Worm (Caenorhabditis elegans): ENCODE data around the gene B0272.3.
A peak's percentile ranks its signal among the peaks of the same experiment; 100 is the strongest.
"Not testable (repeated sequence)": the region's sequence is repeated elsewhere in the genome, so short reads cannot be mapped to it uniquely, and the experiment has no call there.

Gene B0272.3

DNA sequence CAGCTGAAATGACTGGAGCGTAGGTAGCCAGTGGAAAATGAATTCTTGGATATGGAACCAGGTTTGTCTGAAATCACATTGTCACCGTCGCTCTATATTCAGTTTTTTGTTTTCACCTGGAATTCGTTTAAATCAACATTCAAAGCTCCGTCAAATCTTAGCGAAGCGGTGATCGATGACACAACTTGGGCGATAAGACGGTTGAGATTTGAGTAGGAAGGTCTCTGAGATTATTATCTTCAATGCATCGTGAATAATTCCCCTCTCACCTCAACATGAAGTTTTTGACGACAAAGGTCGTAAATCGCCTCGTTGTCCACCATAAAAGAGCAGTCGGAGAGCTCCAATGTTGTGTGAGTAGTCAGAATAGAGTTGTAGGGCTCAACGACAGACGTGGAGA, 25.3 kb downstream of the B0272.3 start:
- TF ChIP-seq pha-4 (tag; optimal IDR thresholded peaks at IDR 0.05) (no peak), mab-5 (tag; optimal IDR thresholded peaks at IDR 0.05) (no peak), nhr-237 (tag; optimal IDR thresholded peaks at IDR 0.05) (no peak), drap-1 (GFP tag; optimal IDR thresholded peaks at IDR 0.05) (no peak), lsy-2 (tag; optimal IDR thresholded peaks at IDR 0.05) (no peak), hlh-1 (tag; optimal IDR thresholded peaks at IDR 0.05) (no peak), bed-3 (GFP tag; optimal IDR thresholded peaks at IDR 0.05) (no peak), zip-8 (tag; optimal IDR thresholded peaks at IDR 0.05) (no peak)

DNA sequence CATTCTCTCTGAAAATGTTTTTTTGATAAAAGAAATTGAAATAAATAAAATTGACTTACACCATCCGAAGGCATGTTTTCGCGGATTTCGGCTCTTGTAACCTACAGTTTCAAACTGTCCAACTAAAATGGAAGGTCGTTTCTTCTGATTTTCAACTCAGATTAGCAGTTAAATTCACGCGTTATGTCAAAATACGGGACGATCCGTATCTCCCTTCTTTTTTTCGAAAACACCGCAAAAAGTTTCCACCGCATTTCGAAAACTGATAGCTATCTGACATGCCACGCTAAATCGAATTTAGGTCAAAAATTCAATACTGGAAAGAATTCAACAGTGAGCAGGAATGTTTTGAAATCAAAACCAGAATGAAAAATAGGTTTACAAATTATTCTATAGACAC, 26.9 kb downstream of the B0272.3 start, which contains the start of gene tba-8:
tba-8 (minus strand) TSS at position 207 of the 400 bp plus-strand sequence.
- TF ChIP-seq nhr-76 (tag; optimal IDR thresholded peaks at IDR 0.05) (no peak), nhr-2 (tag; optimal IDR thresholded peaks at IDR 0.05) (no peak), mab-5 (tag; optimal IDR thresholded peaks at IDR 0.05) (no peak), ceh-43 (GFP tag; optimal IDR thresholded peaks at IDR 0.05) (no peak), lin-32 (GFP tag; optimal IDR thresholded peaks at IDR 0.05) (no peak), tbx-8 (GFP tag; optimal IDR thresholded peaks at IDR 0.05) (no peak), ztf-11 (tag; optimal IDR thresholded peaks at IDR 0.05) (no peak), flh-1 (GFP tag; optimal IDR thresholded peaks at IDR 0.05) (no peak), elt-3 (tag; optimal IDR thresholded peaks at IDR 0.05) (no peak), zip-8 (tag; optimal IDR thresholded peaks at IDR 0.05) (no peak), pha-4 (tag; optimal IDR thresholded peaks at IDR 0.05) (no peak), cnd-1 (tag; optimal IDR thresholded peaks at IDR 0.05) (no peak), hlh-1 (tag; optimal IDR thresholded peaks at IDR 0.05) (no peak), M03D4.4 (tag; optimal IDR thresholded peaks at IDR 0.05) (no peak), drap-1 (GFP tag; optimal IDR thresholded peaks at IDR 0.05) (no peak)

DNA sequence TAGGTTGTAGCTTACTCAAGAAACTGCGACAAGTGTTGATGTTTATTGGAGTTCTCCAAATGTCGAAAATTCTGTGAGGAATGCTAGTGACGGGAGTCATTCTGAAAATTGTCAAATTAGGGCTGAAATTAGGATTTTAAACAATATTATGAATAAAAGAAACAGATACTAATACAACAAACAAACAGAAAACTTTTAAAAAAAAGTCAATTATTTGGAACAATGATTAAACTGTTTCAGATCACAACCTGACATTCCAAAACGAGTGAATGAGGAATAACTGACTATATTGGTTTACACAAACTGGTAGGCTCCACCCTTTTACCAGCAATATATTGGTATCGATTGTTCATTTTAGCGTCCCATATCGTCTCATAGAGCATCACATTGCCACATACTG, 29.6 kb downstream of the B0272.3 start, which contains the start of gene ZK899.5:
ZK899.5 (minus strand) TSS at position 101 of the 400 bp plus-strand sequence.
- TF ChIP-seq lin-13 (tag; optimal IDR thresholded peaks at IDR 0.05); tbx-8 (GFP tag; optimal IDR thresholded peaks at IDR 0.05); M03D4.4 (tag; optimal IDR thresholded peaks at IDR 0.05): not testable (repeated sequence)

DNA sequence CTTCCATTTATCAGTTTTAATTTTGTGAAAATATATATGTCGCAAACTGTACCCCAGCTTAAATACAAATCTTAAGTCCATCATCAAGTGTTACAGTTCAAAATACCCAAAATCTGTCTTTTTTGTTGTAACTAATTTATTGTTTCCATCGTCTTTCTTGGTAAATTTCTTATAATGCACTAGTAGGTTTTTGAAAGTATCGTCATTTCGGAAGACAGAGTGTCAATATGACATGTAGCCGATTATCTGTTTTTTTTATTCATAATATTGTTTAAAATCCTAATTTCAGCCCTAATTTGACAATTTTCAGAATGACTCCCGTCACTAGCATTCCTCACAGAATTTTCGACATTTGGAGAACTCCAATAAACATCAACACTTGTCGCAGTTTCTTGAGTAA, 31.8 kb downstream of the B0272.3 start, which contains the start of gene ZK899.6:
ZK899.6 (plus strand) TSS at position 301 of the 400 bp plus-strand sequence.
- not testable (repeated sequence) for TF ChIP-seq lsy-2, lin-13, ztf-11 (tag; optimal IDR thresholded peaks at IDR 0.05)

ce11 chrX:9465722-9466132, 34.5 kb downstream of the B0272.3 start:
- TF ChIP-seq ces-1 (GFP tag; optimal IDR thresholded peaks at IDR 0.05) (peak; percentile 98), mls-2 (tag; optimal IDR thresholded peaks at IDR 0.05) (peak; percentile 37), unc-39 (tag; optimal IDR thresholded peaks at IDR 0.05) (no peak), M03D4.4 (tag; optimal IDR thresholded peaks at IDR 0.05) (peak; percentile 48), blmp-1 (tag; optimal IDR thresholded peaks at IDR 0.05) (peak; percentile 54), ceh-83 (GFP tag; optimal IDR thresholded peaks at IDR 0.05) (no peak), unc-62 (GFP tag; optimal IDR thresholded peaks at IDR 0.05) (peak; percentile 91), mab-5 (tag; optimal IDR thresholded peaks at IDR 0.05) (peak; percentile 92), nhr-76 (tag; optimal IDR thresholded peaks at IDR 0.05) (no peak), sptf-1 (tag; optimal IDR thresholded peaks at IDR 0.05) (peak; percentile 74), bed-3 (GFP tag; optimal IDR thresholded peaks at IDR 0.05) (no peak), hlh-1 (tag; optimal IDR thresholded peaks at IDR 0.05) (peak; percentile 55), lin-32 (GFP tag; optimal IDR thresholded peaks at IDR 0.05) (peak; percentile 13), nhr-12 (tag; optimal IDR thresholded peaks at IDR 0.05) (peak; percentile 69), elt-1 (tag; optimal IDR thresholded peaks at IDR 0.05; ENCODE audit: borderline replicate concordance, insufficient read depth) (no peak), pha-4 (tag; optimal IDR thresholded peaks at IDR 0.05) (peak; percentile 83), unc-120 (tag; optimal IDR thresholded peaks at IDR 0.05; ENCODE audit: poor library complexity, severe bottlenecking) (peak; percentile 65), mep-1 (tag; optimal IDR thresholded peaks at IDR 0.05) (peak; percentile 79), ztf-11 (tag; optimal IDR thresholded peaks at IDR 0.05) (peak; percentile 86), elt-3 (tag; optimal IDR thresholded peaks at IDR 0.05) (peak; percentile 95), ceh-39 (tag; optimal IDR thresholded peaks at IDR 0.05) (peak; percentile 82), nhr-28 (tag; optimal IDR thresholded peaks at IDR 0.05) (peak; percentile 78), zip-8 (tag; optimal IDR thresholded peaks at IDR 0.05) (no peak), ham-2 (GFP tag; optimal IDR thresholded peaks at IDR 0.05) (no peak), nhr-237 (tag; optimal IDR thresholded peaks at IDR 0.05) (peak; percentile 99), lin-13 (tag; optimal IDR thresholded peaks at IDR 0.05) (no peak), sem-2 (GFP tag; optimal IDR thresholded peaks at IDR 0.05) (no peak), nhr-2 (tag; optimal IDR thresholded peaks at IDR 0.05) (peak; percentile 53), drap-1 (GFP tag; optimal IDR thresholded peaks at IDR 0.05) (peak; percentile 85), tbx-8 (GFP tag; optimal IDR thresholded peaks at IDR 0.05) (peak; percentile 29), cnd-1 (tag; optimal IDR thresholded peaks at IDR 0.05) (peak; percentile 55), flh-1 (GFP tag; optimal IDR thresholded peaks at IDR 0.05) (no peak), snpc-4 (tag; optimal IDR thresholded peaks at IDR 0.05) (no peak), ceh-43 (GFP tag; optimal IDR thresholded peaks at IDR 0.05) (no peak), lsy-2 (tag; optimal IDR thresholded peaks at IDR 0.05) (peak; percentile 88)

All from whole organism, mixed stage, embryonic.